Worm (Caenorhabditis elegans) whole organism, young adult: ENCODE measurements around the gene tag-266.

Source experiments
- F52B5.7 ChIP-seq: sonication (generic microtip); optimal IDR thresholded peaks from 2 replicates; lab custom pipeline; 2016; ENCODE audit warnings: mild to moderate bottlenecking, missing genetic modification characterization, missing compliant biosample characterization
- ama-1 ChIP-seq, 3 experiments: fragments of 150-350 bp in 1 of 3; sonication (generic microtip) in 2 of 3; optimal IDR thresholded peaks; 2 replicates each; lab custom pipeline; 2014 to 2018; ENCODE audit warnings: missing biosample characterization in 2 of 3, missing genetic modification characterization in 2 of 3, missing genetic modification reagents in 2 of 3
- cebp-1 ChIP-seq, 2 experiments: fragments of 200-800 bp in 1 of 2; sonication (Bioruptor generic) in 1 of 2; sonication (generic microtip) in 1 of 2; IDR thresholded peaks in 1 of 2; optimal IDR thresholded peaks in 1 of 2; 2 replicates each; pipeline versions ENCODE4 v1.3.6 to Lab custom; 2017 to 2022; ENCODE audit warnings: missing compliant biosample characterization in 2 of 2, missing genetic modification characterization in 2 of 2, mild to moderate bottlenecking in 1 of 2, missing genetic modification reagents in 1 of 2, moderate library complexity in 1 of 2
- die-1 ChIP-seq: sonication (generic microtip); optimal IDR thresholded peaks from 2 replicates; lab custom pipeline; 2016; ENCODE audit warnings: missing genotype, mild to moderate bottlenecking, missing genetic modification characterization, missing compliant biosample characterization
- egrh-3 ChIP-seq: fragments of 200-800 bp; sonication (Bioruptor generic); IDR thresholded peaks from 2 replicates; pipeline ENCODE4 v1.3.6; 2022; ENCODE audit warnings: missing genetic modification reagents, missing genetic modification characterization, missing compliant biosample characterization
- fkh-3 ChIP-seq: sonication (generic microtip); optimal IDR thresholded peaks from 2 replicates; lab custom pipeline; 2016; ENCODE audit warnings: mild to moderate bottlenecking, missing genetic modification characterization, missing compliant biosample characterization
- madf-10 ChIP-seq: sonication (generic microtip); optimal IDR thresholded peaks from 2 replicates; lab custom pipeline; 2016; ENCODE audit warnings: mild to moderate bottlenecking, missing genetic modification characterization, missing compliant biosample characterization
- somi-1 ChIP-seq: fragments of 200-800 bp; sonication (Bioruptor generic); optimal IDR thresholded peaks from 2 replicates; lab custom pipeline; 2018; ENCODE audit warnings: mild to moderate bottlenecking, missing genetic modification characterization, missing compliant biosample characterization
- sptf-2 ChIP-seq: fragments of 200-800 bp; sonication (Bioruptor generic); optimal IDR thresholded peaks from 2 replicates; lab custom pipeline; 2018; ENCODE audit warnings: mild to moderate bottlenecking, missing genetic modification characterization, missing compliant biosample characterization
- tbx-9 ChIP-seq: sonication (generic microtip); optimal IDR thresholded peaks from 2 replicates; lab custom pipeline; 2016; ENCODE audit warnings: borderline replicate concordance, missing genetic modification characterization, inconsistent platforms, missing compliant biosample characterization
- zfh-2 ChIP-seq: fragments of 200-800 bp; sonication (Bioruptor generic); conservative IDR thresholded peaks from 2 replicates; pipeline ENCODE4 v1.3.6; 2022; ENCODE audit warnings: missing genetic modification reagents, missing genetic modification characterization, missing compliant biosample characterization
- ztf-28 ChIP-seq: fragments of 200-800 bp; sonication (Bioruptor generic); IDR thresholded peaks from 2 replicates; pipeline ENCODE4 v1.3.6; 2022; ENCODE audit warnings: missing genetic modification reagents, missing genetic modification characterization, missing compliant biosample characterization

tag-266 gene

DNA sequence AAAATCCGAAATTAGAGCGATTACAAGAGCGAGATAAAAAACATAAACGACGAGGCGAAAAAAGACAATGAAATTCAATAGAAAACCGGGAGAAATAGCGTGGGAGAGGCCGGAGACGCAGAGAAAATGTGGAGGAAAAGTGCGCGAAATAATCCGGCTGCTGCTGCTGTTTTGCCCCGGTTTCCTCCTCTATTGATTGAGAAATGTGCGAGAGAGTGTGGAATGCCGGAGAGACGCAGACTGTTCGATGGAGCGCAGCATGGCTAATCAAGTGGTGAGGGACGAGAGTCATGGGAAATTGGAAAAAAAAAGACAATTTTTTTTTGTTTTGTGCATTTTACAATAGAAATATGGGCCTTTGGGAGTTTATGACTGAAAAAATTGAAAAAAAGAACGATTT is 41.9 kb downstream of the tag-266 start (continued):
- TF ChIP-seq ama-1 (optimal IDR thresholded peaks at IDR 0.05; lab: Kevin White, UChicago) (no peak), ama-1 (GFP tag; optimal IDR thresholded peaks at IDR 0.05; lab: Kevin White, UChicago) (no peak), cebp-1 (GFP tag; IDR thresholded peaks at IDR 0.05; lab: Robert Waterston, UW) (no peak), cebp-1 (tag; optimal IDR thresholded peaks at IDR 0.05; lab: Kevin White, UChicago) (peak; percentile 60), madf-10 (no peak), die-1 (tag; lab: Kevin White, UChicago) (no peak), F52B5.7 (tag; lab: Kevin White, UChicago) (no peak)
- TF ChIP-seq, all 124 proteins: peak for 14

DNA sequence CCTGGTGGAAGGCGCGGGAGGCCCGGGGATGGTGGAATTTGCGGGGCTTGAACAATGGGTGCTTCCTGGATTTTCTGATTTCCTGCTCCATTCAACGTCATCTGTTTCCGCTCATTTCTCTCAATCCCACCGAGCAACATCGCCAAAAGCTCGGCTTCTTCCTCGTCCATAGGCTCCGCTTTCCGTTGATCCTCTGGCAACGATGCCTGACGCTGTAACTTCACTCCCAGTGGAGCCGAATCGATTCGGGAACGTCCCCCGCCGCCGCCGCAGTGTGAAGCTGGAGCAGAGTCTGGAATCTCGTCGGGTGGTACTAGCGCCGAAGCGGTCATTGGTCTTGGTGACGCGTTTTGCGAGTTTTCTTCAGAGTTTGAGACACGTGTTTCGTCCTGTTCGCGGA is 44.6 kb downstream of the tag-266 start:
- TF ChIP-seq egrh-3 (peak; percentile 42; the same call in 1 of the 2 replicates), tbx-9 (no peak), sptf-2 (no peak), zfh-2 (GFP tag; lab: Robert Waterston, UW) (peak; percentile 70), ztf-28 (GFP tag; lab: Robert Waterston, UW) (0 out of 2 replicates have a peak, but pooled peaks have one; percentile 36), somi-1 (GFP tag; lab: Kevin White, UChicago) (no peak), fkh-3 (no peak)
- TF ChIP-seq, all 124 proteins: peak for 3
